Worm (Caenorhabditis elegans) whole organism, midembryonic: ENCODE data around the gene srx-66.

Experiments
- T22C8.4 ChIP-seq: fragments of 200-800 bp; sonication (Bioruptor generic); IDR thresholded peaks from 2 replicates; pipeline ENCODE4 v1.3.6; 2022; ENCODE audit warnings: missing genetic modification characterization, missing compliant biosample characterization
- cog-1 ChIP-seq: sonication (generic microtip); optimal IDR thresholded peaks from 2 replicates; lab custom pipeline; 2016; ENCODE audit warnings: missing genetic modification characterization, missing compliant biosample characterization
- flt-1 ChIP-seq: fragments of 200-800 bp; sonication (Bioruptor generic); IDR thresholded peaks from 2 replicates; pipeline ENCODE4 v1.3.6; 2022; ENCODE audit warnings: missing genetic modification characterization, missing compliant biosample characterization
- klf-2 ChIP-seq: fragments of 200-800 bp; sonication (Bioruptor generic); conservative IDR thresholded peaks from 2 replicates; pipeline ENCODE4 v1.3.6; 2022; ENCODE audit warnings: missing genetic modification reagents, missing genetic modification characterization, missing compliant biosample characterization
- med-1 ChIP-seq: sonication (generic microtip); optimal IDR thresholded peaks from 2 replicates; lab custom pipeline; 2017; ENCODE audit warnings: missing genetic modification characterization, mild to moderate bottlenecking, missing compliant biosample characterization, antibody characterized with exemption, missing genetic modification reagents; ENCODE audit not compliant: insufficient read depth
- ref-1 ChIP-seq: fragments of 200-800 bp; sonication (Bioruptor generic); conservative IDR thresholded peaks from 2 replicates; pipeline ENCODE4 v1.3.6; 2022; ENCODE audit warnings: missing genetic modification reagents, missing genetic modification characterization, missing compliant biosample characterization
- tab-1 ChIP-seq: fragments of 200-800 bp; sonication (Bioruptor generic); IDR thresholded peaks from 2 replicates; pipeline ENCODE4 v1.3.6; 2022; ENCODE audit warnings: missing genetic modification characterization, missing compliant biosample characterization
- ztf-23 ChIP-seq: fragments of 200-800 bp; sonication (Bioruptor generic); IDR thresholded peaks from 2 replicates; pipeline ENCODE4 v1.3.6; 2022; ENCODE audit warnings: missing genetic modification reagents, missing genetic modification characterization, missing compliant biosample characterization
- ztf-29 ChIP-seq: fragments of 200-800 bp; sonication (Bioruptor generic); IDR thresholded peaks from 2 replicates; pipeline ENCODE4 v1.3.6; 2022; ENCODE audit warnings: missing genetic modification reagents, missing genetic modification characterization, missing compliant biosample characterization

Gene srx-66

ce11 chrV:3945053-3945452, 25.7 kb downstream of the srx-66 start, which contains the start of gene cyp-35B3:
TSS of gene cyp-35B3 (plus strand) at chrV:3945353.
- TF ChIP-seq tab-1 (GFP tag; lab: Robert Waterston, UW) (no peak), cog-1 (tag; lab: Kevin White, UChicago) (no peak), T22C8.4 (GFP tag; lab: Robert Waterston, UW) (no peak), klf-2 (GFP tag; lab: Robert Waterston, UW) (no peak), ref-1 (GFP tag; lab: Robert Waterston, UW) (no peak)

ce11 chrV:3949723-3950122, 30.3 kb downstream of the srx-66 start, which contains the start of gene dach-1:
TSS of gene dach-1 (plus strand) at chrV:3950023.
- TF ChIP-seq med-1 (GFP tag; lab: Kevin White, UChicago) (no peak), flt-1 (GFP tag; lab: Robert Waterston, UW) (no peak), ztf-29 (GFP tag; lab: Robert Waterston, UW) (no peak), tab-1 (GFP tag; lab: Robert Waterston, UW) (no peak), ref-1 (GFP tag; lab: Robert Waterston, UW) (no peak), cog-1 (tag; lab: Kevin White, UChicago) (no peak)

- TF ChIP-seq ztf-29 (GFP tag; lab: Robert Waterston, UW): no peak
- TF ChIP-seq T22C8.4 (GFP tag; lab: Robert Waterston, UW): no peak
- no peak for TF ChIP-seq tab-1 (GFP tag; lab: Robert Waterston, UW)
- no peak for TF ChIP-seq med-1 (GFP tag; lab: Kevin White, UChicago)
- TF ChIP-seq klf-2 (GFP tag; lab: Robert Waterston, UW): no peak
- TF ChIP-seq flt-1 (GFP tag; lab: Robert Waterston, UW): no peak
- TF ChIP-seq ref-1 (GFP tag; lab: Robert Waterston, UW): no peak
- TF ChIP-seq cog-1 (tag; lab: Kevin White, UChicago): no peak
- TF ChIP-seq ztf-23: no peak
These were observed 34.4 kb downstream of the srx-66 start, which contains the start of gene str-247 for ce11 chrV:3953739-3954138. TSS of gene str-247 (plus strand) at chrV:3954039.

- TF ChIP-seq T22C8.4 (GFP tag; lab: Robert Waterston, UW): no peak
- no peak for TF ChIP-seq flt-1 (GFP tag; lab: Robert Waterston, UW)
- no peak for TF ChIP-seq ztf-23
- no peak for TF ChIP-seq ztf-29 (GFP tag; lab: Robert Waterston, UW)
- no peak for TF ChIP-seq tab-1 (GFP tag; lab: Robert Waterston, UW)
- no peak for TF ChIP-seq cog-1 (tag; lab: Kevin White, UChicago)
- no peak for TF ChIP-seq med-1 (GFP tag; lab: Kevin White, UChicago)
- TF ChIP-seq ref-1 (GFP tag; lab: Robert Waterston, UW): no peak
- no peak for TF ChIP-seq klf-2 (GFP tag; lab: Robert Waterston, UW)
These were observed 38.2 kb downstream of the srx-66 start, which contains the start of gene cyp-34A5 for ce11 chrV:3957608-3958007. TSS of gene cyp-34A5 (minus strand) at chrV:3957708.

- no peak for TF ChIP-seq T22C8.4 (GFP tag; lab: Robert Waterston, UW)
- no peak for TF ChIP-seq cog-1 (tag; lab: Kevin White, UChicago)
- no peak for TF ChIP-seq med-1 (GFP tag; lab: Kevin White, UChicago)
- no peak for TF ChIP-seq ztf-29 (GFP tag; lab: Robert Waterston, UW)
- no peak for TF ChIP-seq flt-1 (GFP tag; lab: Robert Waterston, UW)
- no peak for TF ChIP-seq klf-2 (GFP tag; lab: Robert Waterston, UW)
- TF ChIP-seq tab-1 (GFP tag; lab: Robert Waterston, UW): no peak
- TF ChIP-seq ztf-23: no peak
- TF ChIP-seq ref-1 (GFP tag; lab: Robert Waterston, UW): no peak
These were observed 41.8 kb downstream of the srx-66 start, which contains the start of gene cyp-34A6 for ce11 chrV:3961235-3961634. TSS of gene cyp-34A6 (minus strand) at chrV:3961335.

ce11 chrV:3963715-3964114, 44.3 kb downstream of the srx-66 start, which contains the start of gene cyp-34A7:
TSS of gene cyp-34A7 (minus strand) at chrV:3963815.
- TF ChIP-seq ref-1 (GFP tag; lab: Robert Waterston, UW) (no peak), tab-1 (GFP tag; lab: Robert Waterston, UW) (no peak), ztf-29 (GFP tag; lab: Robert Waterston, UW) (no peak), T22C8.4 (GFP tag; lab: Robert Waterston, UW) (no peak), klf-2 (GFP tag; lab: Robert Waterston, UW) (no peak), flt-1 (GFP tag; lab: Robert Waterston, UW) (no peak), ztf-23 (no peak), cog-1 (tag; lab: Kevin White, UChicago) (no peak)

ce11 chrV:3967762-3968161, 48.4 kb downstream of the srx-66 start, which contains the start of gene cyp-34A8:
TSS of gene cyp-34A8 (minus strand) at chrV:3967823.
- TF ChIP-seq ztf-29 (GFP tag; lab: Robert Waterston, UW): no peak
- no peak for TF ChIP-seq T22C8.4 (GFP tag; lab: Robert Waterston, UW)
- no peak for TF ChIP-seq ztf-23
- no peak for TF ChIP-seq klf-2 (GFP tag; lab: Robert Waterston, UW)
- no peak for TF ChIP-seq ref-1 (GFP tag; lab: Robert Waterston, UW)
- no peak for TF ChIP-seq flt-1 (GFP tag; lab: Robert Waterston, UW)
- TF ChIP-seq cog-1 (tag; lab: Kevin White, UChicago): no peak
- TF ChIP-seq med-1 (GFP tag; lab: Kevin White, UChicago): no peak
- no peak for TF ChIP-seq tab-1 (GFP tag; lab: Robert Waterston, UW)

ce11 chrV:3968929-3969328, 49.5 kb downstream of the srx-66 start:
- TF ChIP-seq tab-1 (GFP tag; lab: Robert Waterston, UW) (no peak), T22C8.4 (GFP tag; lab: Robert Waterston, UW) (no peak), ztf-29 (GFP tag; lab: Robert Waterston, UW) (no peak), med-1 (GFP tag; lab: Kevin White, UChicago) (no peak), ztf-23 (no peak), klf-2 (GFP tag; lab: Robert Waterston, UW) (no peak), flt-1 (GFP tag; lab: Robert Waterston, UW) (no peak), ref-1 (GFP tag; lab: Robert Waterston, UW) (no peak), cog-1 (tag; lab: Kevin White, UChicago) (no peak)

- TF ChIP-seq ref-1 (GFP tag; lab: Robert Waterston, UW) (no peak), flt-1 (GFP tag; lab: Robert Waterston, UW) (no peak), klf-2 (GFP tag; lab: Robert Waterston, UW) (no peak), cog-1 (tag; lab: Kevin White, UChicago) (no peak), med-1 (GFP tag; lab: Kevin White, UChicago) (no peak)
These were observed 50.3 kb downstream of the srx-66 start for ce11 chrV:3969664-3970063.
